Fruit fly (Drosophila melanogaster): ENCODE measurements around the gene CG34265.

dm6 chr3L:3244244-3245144 lies 23.8 kb upstream of the CG34265 start, which contains the start of gene CG12078:
- TF ChIP-seq EcR (GFP tag; optimal IDR thresholded peaks at IDR 0.05) (no peak), CG8478 (optimal IDR thresholded peaks at IDR 0.05) (no peak), pan (optimal IDR thresholded peaks at IDR 0.05) (no peak), psq (optimal IDR thresholded peaks at IDR 0.05) (no peak), usp (GFP tag; optimal IDR thresholded peaks at IDR 0.05) (no peak)
